Worm (Caenorhabditis elegans): ENCODE data around the gene F47B10.5.

The F47B10.5 gene

ce11 chrX:10890456-10890855 is at the start of gene F47B10.5:
TSS of gene F47B10.5 (minus strand) at chrX:10890556.
- no peak for TF ChIP-seq ztf-11 (tag; optimal IDR thresholded peaks at IDR 0.05)
- TF ChIP-seq nhr-11 (tag; optimal IDR thresholded peaks at IDR 0.05): no peak
- TF ChIP-seq nhr-23 (tag; optimal IDR thresholded peaks at IDR 0.05): no peak
- TF ChIP-seq nhr-21 (tag; optimal IDR thresholded peaks at IDR 0.05): no peak
- no peak for TF ChIP-seq nhr-237 (tag; optimal IDR thresholded peaks at IDR 0.05)
- no peak for TF ChIP-seq ceh-16 (tag; optimal IDR thresholded peaks at IDR 0.05)

- TF ChIP-seq nhr-11 (tag; optimal IDR thresholded peaks at IDR 0.05) (no peak), aly-2 (tag; optimal IDR thresholded peaks at IDR 0.05) (no peak), unc-39 (tag; optimal IDR thresholded peaks at IDR 0.05) (no peak), ztf-1 (GFP tag; conservative IDR thresholded peaks at IDR 0.05) (no peak), nhr-23 (tag; optimal IDR thresholded peaks at IDR 0.05) (no peak), nhr-129 (tag; optimal IDR thresholded peaks at IDR 0.05) (no peak), snpc-4 (tag; optimal IDR thresholded peaks at IDR 0.05) (no peak), lin-11 (tag; optimal IDR thresholded peaks at IDR 0.05) (no peak), sem-4 (tag; optimal IDR thresholded peaks at IDR 0.05) (no peak), C34F6.9 (tag; optimal IDR thresholded peaks at IDR 0.05) (no peak), skn-1 (tag; optimal IDR thresholded peaks at IDR 0.05) (no peak), lin-39 (tag; optimal IDR thresholded peaks at IDR 0.05) (no peak), ceh-82 (tag; optimal IDR thresholded peaks at IDR 0.05) (no peak)
Observed at ce11 chrX:10933308-10934014, 43.1 kb upstream of the F47B10.5 start.

ce11 chrX:10932087-10932486 is 41.7 kb upstream of the F47B10.5 start:
- TF ChIP-seq mab-5 (tag; optimal IDR thresholded peaks at IDR 0.05) (no peak), nhr-6 (tag; optimal IDR thresholded peaks at IDR 0.05) (no peak), nhr-12 (tag; optimal IDR thresholded peaks at IDR 0.05) (no peak), C34F6.9 (tag; optimal IDR thresholded peaks at IDR 0.05) (no peak), aly-2 (tag; optimal IDR thresholded peaks at IDR 0.05) (no peak), nhr-129 (tag; optimal IDR thresholded peaks at IDR 0.05) (no peak), ztf-1 (GFP tag; conservative IDR thresholded peaks at IDR 0.05) (no peak), mdl-1 (tag; optimal IDR thresholded peaks at IDR 0.05) (no peak), nhr-25 (tag; optimal IDR thresholded peaks at IDR 0.05) (no peak), ama-1 (optimal IDR thresholded peaks at IDR 0.05) (no peak), ztf-11 (tag; optimal IDR thresholded peaks at IDR 0.05) (no peak), nhr-11 (tag; optimal IDR thresholded peaks at IDR 0.05) (no peak), mbf-1 (tag; optimal IDR thresholded peaks at IDR 0.05) (no peak), elt-1 (tag; optimal IDR thresholded peaks at IDR 0.05) (no peak), nhr-23 (tag; optimal IDR thresholded peaks at IDR 0.05) (no peak), nhr-237 (tag; optimal IDR thresholded peaks at IDR 0.05) (no peak), blmp-1 (tag; optimal IDR thresholded peaks at IDR 0.05; ENCODE audit: insufficient read depth) (no peak)

- TF ChIP-seq egl-27 (tag; optimal IDR thresholded peaks at IDR 0.05): no peak
- no peak for TF ChIP-seq zag-1 (tag; optimal IDR thresholded peaks at IDR 0.05)
- TF ChIP-seq fos-1 (tag; optimal IDR thresholded peaks at IDR 0.05): peak; percentile 78
- no peak for TF ChIP-seq snpc-4 (tag; optimal IDR thresholded peaks at IDR 0.05)
Observed at ce11 chrX:10928948-10929563, 38.7 kb upstream of the F47B10.5 start, which contains the start of gene dgn-1. TSS of gene dgn-1 (minus strand) at chrX:10928998.

ce11 chrX:10927136-10927535 is 36.8 kb upstream of the F47B10.5 start:
- no peak for TF ChIP-seq dmd-4 (tag; optimal IDR thresholded peaks at IDR 0.05)
- TF ChIP-seq sma-9 (GFP tag; optimal IDR thresholded peaks at IDR 0.05): no peak
- TF ChIP-seq sma-9 (tag; optimal IDR thresholded peaks at IDR 0.05): no peak
- no peak for TF ChIP-seq aly-2 (tag; optimal IDR thresholded peaks at IDR 0.05)
- TF ChIP-seq Y55F3AM.14 (GFP tag; optimal IDR thresholded peaks at IDR 0.05): no peak
- TF ChIP-seq gmeb-1 (tag; optimal IDR thresholded peaks at IDR 0.05): no peak
- TF ChIP-seq elt-3 (tag; optimal IDR thresholded peaks at IDR 0.05): no peak
- no peak for TF ChIP-seq blmp-1 (tag; optimal IDR thresholded peaks at IDR 0.05; ENCODE audit: insufficient read depth)
- TF ChIP-seq ztf-4 (tag; optimal IDR thresholded peaks at IDR 0.05): no peak
- TF ChIP-seq nhr-25 (tag; optimal IDR thresholded peaks at IDR 0.05): no peak
- TF ChIP-seq ceh-16 (tag; optimal IDR thresholded peaks at IDR 0.05): no peak
- no peak for TF ChIP-seq nhr-10 (tag; optimal IDR thresholded peaks at IDR 0.05)
- TF ChIP-seq sem-4 (tag; optimal IDR thresholded peaks at IDR 0.05): no peak
- no peak for TF ChIP-seq C34F6.9 (tag; optimal IDR thresholded peaks at IDR 0.05)
- no peak for TF ChIP-seq ama-1 (optimal IDR thresholded peaks at IDR 0.05)
